Worm (Caenorhabditis elegans): ENCODE measurements around the gene Y69A2AR.23.

Gene Y69A2AR.23

DNA sequence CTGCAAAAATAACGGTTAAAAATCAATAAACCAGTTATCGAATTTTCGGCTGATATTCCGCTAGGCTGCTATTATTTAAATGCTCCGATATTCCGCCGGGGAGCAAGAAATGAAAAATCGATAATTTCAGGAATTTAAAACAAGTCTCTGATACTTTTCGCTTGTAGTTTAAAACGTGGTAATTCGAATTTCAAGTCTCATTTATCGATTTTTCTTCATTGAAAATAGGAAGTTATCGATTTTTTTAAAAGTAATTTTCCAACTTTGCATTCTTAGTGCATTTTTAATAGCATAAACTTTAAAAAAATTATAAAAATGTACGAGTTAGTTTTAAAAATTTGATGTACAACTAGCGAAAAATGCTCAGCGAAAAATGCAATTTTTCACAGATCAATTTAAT lies 792 bp upstream of the Y69A2AR.23 start:
- TF ChIP-seq ceh-63 (GFP tag; optimal IDR thresholded peaks at IDR 0.05) (no peak), grh-1 (GFP tag; IDR thresholded peaks at IDR 0.05) (no peak), ceh-88 (GFP tag; IDR thresholded peaks at IDR 0.05) (no peak), nhr-12 (tag; optimal IDR thresholded peaks at IDR 0.05) (no peak), nhr-76 (tag; optimal IDR thresholded peaks at IDR 0.05) (no peak), nhr-11 (tag; optimal IDR thresholded peaks at IDR 0.05) (no peak), sup-37 (GFP tag; optimal IDR thresholded peaks at IDR 0.05) (no peak), nhr-20 (tag; optimal IDR thresholded peaks at IDR 0.05) (no peak), fos-1 (tag; optimal IDR thresholded peaks at IDR 0.05) (no peak), zag-1 (tag; optimal IDR thresholded peaks at IDR 0.05) (no peak), elt-3 (tag; optimal IDR thresholded peaks at IDR 0.05) (no peak), nhr-85 (tag) (no peak), blmp-1 (tag; optimal IDR thresholded peaks at IDR 0.05) (no peak)

DNA sequence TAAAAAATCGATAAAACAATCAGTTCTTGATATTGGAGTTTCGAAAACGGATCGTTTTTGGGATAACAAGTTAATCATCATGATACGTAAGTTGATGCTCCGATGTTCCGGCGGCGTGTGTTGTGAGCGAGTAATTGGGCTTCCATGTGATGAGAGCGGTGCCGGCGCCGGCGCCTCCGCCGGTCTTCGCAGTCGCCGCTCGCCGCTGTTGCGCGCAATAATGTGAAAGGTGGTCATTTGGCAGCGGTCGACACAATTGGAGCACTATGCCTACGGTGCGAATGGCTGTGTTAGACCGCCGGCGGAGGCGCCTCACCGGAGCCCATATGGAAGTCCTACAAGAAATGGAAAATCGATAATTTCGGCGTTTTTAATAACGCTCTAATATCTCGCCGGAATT lies 354 bp upstream of the Y69A2AR.23 start:
- TF ChIP-seq unc-130 (tag; optimal IDR thresholded peaks at IDR 0.05) (no peak), efl-1 (optimal IDR thresholded peaks at IDR 0.05) (no peak), efl-1 (GFP tag; optimal IDR thresholded peaks at IDR 0.05 in 1 of 2) (peak in 1 of 2 experiments; percentile 24)

DNA sequence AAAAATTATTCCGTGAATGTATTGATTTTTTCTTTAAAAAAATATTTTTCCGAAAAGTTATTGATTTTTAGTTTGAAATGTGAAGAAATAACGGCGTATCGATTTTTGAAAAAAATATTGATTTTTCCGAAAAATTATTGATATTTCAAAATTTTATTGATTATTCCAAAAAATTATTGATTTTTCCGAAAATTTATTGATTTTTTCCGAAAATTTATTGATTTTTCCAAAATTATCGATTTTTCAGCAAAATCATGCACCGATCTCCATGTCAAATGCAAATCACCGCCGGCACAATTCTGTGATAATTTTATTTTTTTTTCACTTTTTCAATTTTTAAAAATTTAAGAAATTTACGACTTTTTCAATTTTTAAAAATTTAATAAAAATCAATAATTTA lies 1.9 kb downstream of the Y69A2AR.23 start:
- TF ChIP-seq Y116A8C.19 (tag; optimal IDR thresholded peaks at IDR 0.05; ENCODE audit: borderline replicate concordance): no peak
- no peak for TF ChIP-seq sox-4 (tag; optimal IDR thresholded peaks at IDR 0.05)
- TF ChIP-seq grh-1 (GFP tag; IDR thresholded peaks at IDR 0.05): no peak
- no peak for TF ChIP-seq zip-4 (GFP tag; optimal IDR thresholded peaks at IDR 0.05)
- TF ChIP-seq isw-1 (GFP tag; IDR thresholded peaks at IDR 0.05): no peak
- TF ChIP-seq nhr-90 (tag; optimal IDR thresholded peaks at IDR 0.05; ENCODE audit: poor library complexity): no peak

DNA sequence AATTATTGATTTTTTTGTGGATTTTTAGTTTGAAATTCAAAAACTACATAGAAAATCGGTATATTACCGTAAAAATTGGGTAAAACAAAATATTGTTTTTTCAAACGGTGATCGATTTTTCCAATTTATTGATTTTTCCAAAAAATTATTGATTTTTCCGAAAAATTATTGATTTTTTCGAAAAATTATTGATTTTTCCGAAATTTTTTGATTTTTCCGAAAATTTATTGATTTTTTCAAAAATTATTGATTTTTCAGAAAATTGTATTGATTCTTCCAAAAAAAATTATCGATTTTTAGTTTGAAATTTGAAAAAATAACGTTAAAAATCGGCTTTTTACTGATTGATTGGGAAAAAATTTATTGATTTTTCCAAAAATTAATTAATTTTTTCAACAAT lies 2.7 kb downstream of the Y69A2AR.23 start:
- no peak for TF ChIP-seq lin-35 (GFP tag; optimal IDR thresholded peaks at IDR 0.05)
- no peak for TF ChIP-seq efl-3 (GFP tag; optimal IDR thresholded peaks at IDR 0.05)
- no peak for TF ChIP-seq ceh-90 (tag; optimal IDR thresholded peaks at IDR 0.05)
- TF ChIP-seq nhr-12 (tag; optimal IDR thresholded peaks at IDR 0.05): no peak
- TF ChIP-seq aha-1 (tag; optimal IDR thresholded peaks at IDR 0.05): no peak
- no peak for TF ChIP-seq grh-1 (GFP tag; IDR thresholded peaks at IDR 0.05)
- TF ChIP-seq unc-62 (GFP tag; optimal IDR thresholded peaks at IDR 0.05): no peak
- TF ChIP-seq nhr-237 (tag; optimal IDR thresholded peaks at IDR 0.05): no peak
- no peak for TF ChIP-seq alr-1 (tag; optimal IDR thresholded peaks at IDR 0.05; ENCODE audit: borderline replicate concordance)
- TF ChIP-seq fkh-8 (tag; optimal IDR thresholded peaks at IDR 0.05): no peak
- TF ChIP-seq tbx-2 (tag; optimal IDR thresholded peaks at IDR 0.05): no peak

DNA sequence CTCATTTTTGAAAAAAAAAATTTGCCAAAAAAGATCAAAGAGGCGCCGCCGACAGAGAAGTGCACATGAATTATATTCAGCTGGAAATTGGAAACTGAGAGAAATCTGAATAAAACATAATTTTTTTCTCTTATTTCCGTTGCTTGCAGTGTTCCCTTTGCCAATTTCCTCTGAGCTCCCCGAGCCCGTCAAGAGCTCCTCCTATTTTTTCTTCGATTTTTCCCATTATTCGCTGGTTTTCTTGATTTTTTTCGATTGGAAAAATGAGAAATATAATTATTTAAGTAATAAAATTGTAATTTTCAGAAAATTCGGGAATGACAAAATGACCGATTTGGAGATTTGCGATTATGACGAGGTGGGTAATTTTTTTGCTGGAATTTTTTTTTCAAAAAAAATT lies 9.5 kb downstream of the Y69A2AR.23 start, which contains the start of gene sprr-3:
TSS of gene sprr-3 (plus strand) at position 301 of the 400 bp plus-strand sequence.
- TF ChIP-seq jun-1 (tag; optimal IDR thresholded peaks at IDR 0.05): no peak
- no peak for TF ChIP-seq blmp-1 (tag; optimal IDR thresholded peaks at IDR 0.05)
- TF ChIP-seq hlh-4 (tag; optimal IDR thresholded peaks at IDR 0.05): no peak
- TF ChIP-seq tbx-2 (tag; optimal IDR thresholded peaks at IDR 0.05): no peak
- TF ChIP-seq efl-3 (GFP tag; optimal IDR thresholded peaks at IDR 0.05): no peak
- no peak for TF ChIP-seq unc-98 (GFP tag; IDR thresholded peaks at IDR 0.05)
- no peak for TF ChIP-seq unc-30 (tag; optimal IDR thresholded peaks at IDR 0.05)
- no peak for TF ChIP-seq ceh-63 (GFP tag; optimal IDR thresholded peaks at IDR 0.05)
- TF ChIP-seq lin-39 (tag; optimal IDR thresholded peaks at IDR 0.05): no peak
- TF ChIP-seq ceh-82 (tag; optimal IDR thresholded peaks at IDR 0.05): no peak
- no peak for TF ChIP-seq egl-13 (tag; optimal IDR thresholded peaks at IDR 0.05)
- no peak for TF ChIP-seq ama-1 (optimal IDR thresholded peaks at IDR 0.05)
- no peak for TF ChIP-seq mep-1 (tag; optimal IDR thresholded peaks at IDR 0.05)
- no peak for TF ChIP-seq mef-2 (tag; optimal IDR thresholded peaks at IDR 0.05)
